Fruit fly (Drosophila melanogaster): ENCODE results near the gene Pdp.
A peak's percentile ranks its signal among the peaks of the same experiment; 100 is the strongest.

Gene Pdp

dm6 chrX:7708942-7709707 is 25.3 kb downstream of the Pdp start, which contains the start of gene CHES-1-like (continued):
- peak; percentile 37; the same call in 1 of the 2 replicates for TF ChIP-seq CG11085 (GFP tag; IDR thresholded peaks at IDR 0.05)
- peak; percentile 74 for TF ChIP-seq CG10431 (GFP tag; optimal IDR thresholded peaks at IDR 0.05)
- peak; percentile 91 for TF ChIP-seq lmd (GFP tag; IDR thresholded peaks at IDR 0.05)
- TF ChIP-seq NK7.1 (GFP tag; optimal IDR thresholded peaks at IDR 0.05), result peak; percentile 89
- TF ChIP-seq odd (GFP tag; optimal IDR thresholded peaks at IDR 0.05), result peak; percentile 85
- TF ChIP-seq Sry-δ (GFP tag; optimal IDR thresholded peaks at IDR 0.05), result peak; percentile 54
- no peak for TF ChIP-seq MESR4 (GFP tag; optimal IDR thresholded peaks at IDR 0.05)
- TF ChIP-seq HmgZ (tag; optimal IDR thresholded peaks at IDR 0.05), result peak; percentile 79
- TF ChIP-seq jigr1 (GFP tag; IDR thresholded peaks at IDR 0.05), result peak; percentile 79; the same call in 2 of the 3 replicates
- peak; percentile 44 for TF ChIP-seq Adf1 (GFP tag; IDR thresholded peaks at IDR 0.05)
- peak; percentile 35; the same call in 1 of the 2 replicates for TF ChIP-seq dati (GFP tag; IDR thresholded peaks at IDR 0.05)
- TF ChIP-seq fd102C (GFP tag; optimal IDR thresholded peaks at IDR 0.05), result no peak
- TF ChIP-seq da (GFP tag; optimal IDR thresholded peaks at IDR 0.05), result peak; percentile 57
- no peak for TF ChIP-seq CG6791 (GFP tag; IDR thresholded peaks at IDR 0.05; ENCODE audit: partially characterized antibody)
- peak in 1 of 3 experiments; percentile 85 for TF ChIP-seq lola (GFP tag; optimal IDR thresholded peaks at IDR 0.05)
- TF ChIP-seq gro (GFP tag; optimal IDR thresholded peaks at IDR 0.05), result peak; percentile 73
- no peak for TF ChIP-seq CG17912 (GFP tag; optimal IDR thresholded peaks at IDR 0.05)
- peak in 2 of 3 experiments; percentile 30 to 55 for TF ChIP-seq Stat92E (GFP tag; optimal IDR thresholded peaks at IDR 0.05)
- peak; percentile 80 for TF ChIP-seq CG12744 (GFP tag; optimal IDR thresholded peaks at IDR 0.05)
- peak; percentile 89 for TF ChIP-seq CG30431 (GFP tag; optimal IDR thresholded peaks at IDR 0.05)
- TF ChIP-seq CG2199 (GFP tag; IDR thresholded peaks at IDR 0.05), result 0 out of 3 replicates have a peak, but pooled peaks have one; percentile 41
- peak; percentile 87 for TF ChIP-seq CG12219 (GFP tag; optimal IDR thresholded peaks at IDR 0.05)
- peak; percentile 55 for TF ChIP-seq CG1603 (tag; optimal IDR thresholded peaks at IDR 0.05)
- TF ChIP-seq ase (GFP tag; IDR thresholded peaks at IDR 0.05), result peak; percentile 72; the same call in 2 of the 3 replicates
- no peak for TF ChIP-seq mld (GFP tag; IDR thresholded peaks at IDR 0.05; ENCODE audit: partially characterized antibody)
- peak; percentile 82 for TF ChIP-seq CG12155 (GFP tag; optimal IDR thresholded peaks at IDR 0.05)
- TF ChIP-seq Antp (GFP tag; optimal IDR thresholded peaks at IDR 0.05), result peak; percentile 90
- TF ChIP-seq CG16813 (GFP tag; IDR thresholded peaks at IDR 0.05; ENCODE audit: partially characterized antibody), result no peak
- peak; percentile 83 for TF ChIP-seq CG4707 (GFP tag; optimal IDR thresholded peaks at IDR 0.05)
- TF ChIP-seq zen2 (GFP tag; IDR thresholded peaks at IDR 0.05; ENCODE audit: partially characterized antibody), result no peak
- TF ChIP-seq H15 (GFP tag; IDR thresholded peaks at IDR 0.05), result peak; percentile 78; the same call in 2 of the 3 replicates
- TF ChIP-seq crol (GFP tag; IDR thresholded peaks at IDR 0.05), result peak; percentile 96
- peak; percentile 93 for TF ChIP-seq pb (GFP tag; optimal IDR thresholded peaks at IDR 0.05)
- TF ChIP-seq CG12236 (GFP tag; optimal IDR thresholded peaks at IDR 0.05), result peak; percentile 89
- peak; percentile 87 for TF ChIP-seq CG11695 (GFP tag; IDR thresholded peaks at IDR 0.05)
- peak; percentile 88 for TF ChIP-seq az2 (GFP tag; optimal IDR thresholded peaks at IDR 0.05)
- peak; percentile 81 for TF ChIP-seq CG8359 (GFP tag; optimal IDR thresholded peaks at IDR 0.05; ENCODE audit: borderline replicate concordance)
- TF ChIP-seq CG31441 (GFP tag; IDR thresholded peaks at IDR 0.05), result peak; percentile 95
- peak; percentile 64 for TF ChIP-seq emc (GFP tag; optimal IDR thresholded peaks at IDR 0.05)
- peak; percentile 78 for TF ChIP-seq CG32532 (GFP tag; IDR thresholded peaks at IDR 0.05)
- TF ChIP-seq CG2875 (GFP tag; optimal IDR thresholded peaks at IDR 0.05), result peak; percentile 91
- peak; percentile 94 for TF ChIP-seq Camta (GFP tag; optimal IDR thresholded peaks at IDR 0.05)
- TF ChIP-seq exex (tag; optimal IDR thresholded peaks at IDR 0.05), result peak; percentile 48
- no peak for TF ChIP-seq gfzf (GFP tag; optimal IDR thresholded peaks at IDR 0.05)
- peak; percentile 83 for TF ChIP-seq CG5180 (GFP tag; optimal IDR thresholded peaks at IDR 0.05)
- peak; percentile 90 for TF ChIP-seq CG18476 (GFP tag; optimal IDR thresholded peaks at IDR 0.05)
- peak; percentile 87 for TF ChIP-seq crc (GFP tag; optimal IDR thresholded peaks at IDR 0.05)
- peak; percentile 82 for TF ChIP-seq unpg (GFP tag; optimal IDR thresholded peaks at IDR 0.05)
